Fruit fly (Drosophila melanogaster) whole organism, embryonic: Measurements from ENCODE around the gene CG13654.

Experiments used
- Abd-B ChIP-seq: fragments of 200-800 bp; sonication (Bioruptor generic); optimal IDR thresholded peaks from 2 replicates; lab custom pipeline; 2018; ENCODE audit warnings: missing biosample characterization, mild to moderate bottlenecking, missing genetic modification characterization, moderate library complexity
- Asciz ChIP-seq: fragments of 200-800 bp; sonication (Bioruptor generic); optimal IDR thresholded peaks from 2 replicates; lab custom pipeline; 2017; ENCODE audit warnings: missing biosample characterization, mild to moderate bottlenecking, missing genetic modification characterization, missing genetic modification reagents
- C15 ChIP-seq: fragments of 200-800 bp; sonication (Bioruptor generic); IDR thresholded peaks from 3 replicates; pipeline ENCODE4 v1.3.6; 2022; ENCODE audit warnings: missing biosample characterization, missing genetic modification characterization
- CG10321 ChIP-seq: fragments of 200-800 bp; sonication (Bioruptor generic); IDR thresholded peaks from 2 replicates; pipeline ENCODE4 v1.3.6; 2022; ENCODE audit warnings: missing biosample characterization, missing genetic modification characterization
- CG10959 ChIP-seq: fragments of 200-800 bp; sonication (Bioruptor generic); IDR thresholded peaks from 2 replicates; pipeline ENCODE4 v1.3.6; 2022; ENCODE audit warnings: missing biosample characterization, missing genetic modification characterization
- CG10979 ChIP-seq: fragments of 200-800 bp; sonication (Bioruptor generic); optimal IDR thresholded peaks from 2 replicates; lab custom pipeline; 2018; ENCODE audit warnings: missing biosample characterization, mild to moderate bottlenecking, missing genetic modification characterization, moderate library complexity
- CG12391 ChIP-seq: fragments of 200-800 bp; sonication (Bioruptor generic); optimal IDR thresholded peaks from 3 replicates; lab custom pipeline; 2018; ENCODE audit warnings: missing biosample characterization, mild to moderate bottlenecking, missing genetic modification characterization, moderate library complexity
- CG16815 ChIP-seq: fragments of 200-800 bp; sonication (Bioruptor generic); optimal IDR thresholded peaks from 3 replicates; lab custom pipeline; 2017; ENCODE audit warnings: missing biosample characterization, mild to moderate bottlenecking, missing genetic modification characterization
- CG17186 ChIP-seq: fragments of 200-800 bp; sonication (Bioruptor generic); optimal IDR thresholded peaks from 3 replicates; lab custom pipeline; 2017; ENCODE audit warnings: missing biosample characterization, missing genetic modification reagents, missing genetic modification characterization
- CG18262 ChIP-seq: fragments of 200-800 bp; optimal IDR thresholded peaks from 3 replicates; lab custom pipeline; 2019; ENCODE audit warnings: missing biosample characterization, mild to moderate bottlenecking, missing genetic modification characterization, moderate library complexity
- CG2678 ChIP-seq: fragments of 200-800 bp; sonication (Bioruptor generic); optimal IDR thresholded peaks from 3 replicates; lab custom pipeline; 2019; ENCODE audit warnings: missing biosample characterization, mild to moderate bottlenecking, missing genetic modification characterization, moderate library complexity
- CG4854 ChIP-seq: fragments of 200-800 bp; sonication (Bioruptor generic); optimal IDR thresholded peaks from 2 replicates; lab custom pipeline; 2016; ENCODE audit warnings: missing biosample characterization, missing genetic modification characterization, inconsistent platforms
- CG5245 ChIP-seq: fragments of 200-800 bp; sonication (Bioruptor generic); optimal IDR thresholded peaks from 3 replicates; lab custom pipeline; 2016; ENCODE audit warnings: missing biosample characterization, missing genetic modification characterization
- CG6689 ChIP-seq: fragments of 200-800 bp; sonication (Bioruptor generic); IDR thresholded peaks from 2 replicates; pipeline ENCODE4 v1.3.6; 2022; ENCODE audit warnings: missing biosample characterization, missing genetic modification characterization
- CG8924 ChIP-seq: fragments of 200-800 bp; optimal IDR thresholded peaks from 3 replicates; lab custom pipeline; 2019; ENCODE audit warnings: missing biosample characterization, mild to moderate bottlenecking, missing genetic modification characterization, moderate library complexity
- MESR4 ChIP-seq: fragments of 200-800 bp; sonication (Bioruptor generic); optimal IDR thresholded peaks from 2 replicates; lab custom pipeline; 2018; ENCODE audit warnings: missing biosample characterization, mild to moderate bottlenecking, missing genetic modification characterization, moderate library complexity
- Scr ChIP-seq: fragments of 200-800 bp; sonication (Bioruptor generic); IDR thresholded peaks from 2 replicates; pipeline ENCODE4 v1.3.6; 2022; ENCODE audit warnings: missing biosample characterization, missing genetic modification characterization; ENCODE audit not compliant: partially characterized antibody
- Six4 ChIP-seq: fragments of 200-800 bp; sonication (Bioruptor generic); optimal IDR thresholded peaks from 2 replicates; lab custom pipeline; 2016; ENCODE audit warnings: missing biosample characterization, missing genetic modification characterization
- Sox100B ChIP-seq: fragments of 200-800 bp; sonication (Bioruptor generic); optimal IDR thresholded peaks from 3 replicates; lab custom pipeline; 2018; ENCODE audit warnings: missing biosample characterization, mild to moderate bottlenecking, missing genetic modification characterization
- Sry-β ChIP-seq: fragments of 200-800 bp; sonication (Bioruptor generic); optimal IDR thresholded peaks from 2 replicates; lab custom pipeline; 2018; ENCODE audit warnings: missing biosample characterization, mild to moderate bottlenecking, missing genetic modification characterization, moderate library complexity
- Ssrp ChIP-seq: fragments of 200-800 bp; sonication (Bioruptor generic); optimal IDR thresholded peaks from 2 replicates; lab custom pipeline; 2018; ENCODE audit warnings: missing biosample characterization, mild to moderate bottlenecking, missing genetic modification characterization, moderate library complexity
- amos ChIP-seq: fragments of 200-800 bp; sonication (Bioruptor generic); IDR thresholded peaks from 2 replicates; pipeline ENCODE4 v1.3.6; 2022; ENCODE audit warnings: missing biosample characterization, missing genetic modification characterization; ENCODE audit not compliant: partially characterized antibody
- bcd ChIP-seq: fragments of 200-800 bp; sonication (Bioruptor generic); optimal IDR thresholded peaks from 2 replicates; lab custom pipeline; 2017; ENCODE audit warnings: missing biosample characterization, mild to moderate bottlenecking, missing genetic modification characterization
- cad ChIP-seq: fragments of >200 bp; optimal IDR thresholded peaks from 2 replicates; lab custom pipeline; 2017; ENCODE audit warnings: missing biosample characterization, missing genetic modification characterization
- chn ChIP-seq: fragments of 200-800 bp; sonication (Bioruptor generic); optimal IDR thresholded peaks from 2 replicates; lab custom pipeline; 2016; ENCODE audit warnings: missing biosample characterization, missing genetic modification characterization
- danr ChIP-seq: fragments of 200-800 bp; sonication (Bioruptor generic); IDR thresholded peaks from 2 replicates; pipeline ENCODE4 v1.3.6; 2022; ENCODE audit warnings: missing biosample characterization, missing genetic modification characterization
- dmrt99B ChIP-seq: fragments of 200-800 bp; sonication (Bioruptor generic); optimal IDR thresholded peaks from 2 replicates; lab custom pipeline; 2018; ENCODE audit warnings: missing biosample characterization, mild to moderate bottlenecking, missing genetic modification characterization, moderate library complexity
- fd102C ChIP-seq: fragments of 200-800 bp; sonication (Bioruptor generic); optimal IDR thresholded peaks from 2 replicates; lab custom pipeline; 2018; ENCODE audit warnings: missing biosample characterization, mild to moderate bottlenecking, missing genetic modification characterization, moderate library complexity
- gce ChIP-seq: fragments of 200-800 bp; sonication (Bioruptor generic); IDR thresholded peaks from 3 replicates; pipeline ENCODE4 v1.3.6; 2022; ENCODE audit warnings: missing biosample characterization, missing genetic modification characterization
- gem ChIP-seq: fragments of 200-800 bp; sonication (Bioruptor generic); optimal IDR thresholded peaks from 2 replicates; lab custom pipeline; 2019; ENCODE audit warnings: missing biosample characterization, mild to moderate bottlenecking, missing genetic modification characterization, moderate library complexity
- hth ChIP-seq: fragments of >200 bp; optimal IDR thresholded peaks from 2 replicates; lab custom pipeline; 2017; ENCODE audit warnings: inconsistent platforms
- insv ChIP-seq, 2 experiments: fragments of 200-800 bp; sonication (Bioruptor generic); optimal IDR thresholded peaks; 3 replicates each; lab custom pipeline; 2016 to 2018; ENCODE audit warnings: missing biosample characterization in 2 of 2, missing genetic modification characterization in 2 of 2
- ken ChIP-seq: fragments of 200-800 bp; sonication (Bioruptor generic); IDR thresholded peaks from 3 replicates; pipeline ENCODE4 v1.3.6; 2022; ENCODE audit warnings: missing biosample characterization, missing genetic modification characterization
- lola ChIP-seq, 3 experiments: fragments of >200 bp in 2 of 3; fragments of 200-800 bp in 1 of 3; sonication (Bioruptor generic) in 1 of 3; optimal IDR thresholded peaks; 2 replicates each; lab custom pipeline; 2017 to 2019; ENCODE audit warnings: missing biosample characterization in 3 of 3, missing genetic modification characterization in 3 of 3, mild to moderate bottlenecking in 1 of 3, moderate library complexity in 1 of 3
- nom ChIP-seq: fragments of 200-800 bp; sonication (Bioruptor generic); optimal IDR thresholded peaks from 2 replicates; lab custom pipeline; 2017; ENCODE audit warnings: missing biosample characterization, missing genetic modification characterization, mild to moderate bottlenecking, moderate library complexity, missing genetic modification reagents
- p53 ChIP-seq: fragments of 200-800 bp; sonication (Bioruptor generic); optimal IDR thresholded peaks from 2 replicates; lab custom pipeline; 2016; ENCODE audit warnings: missing biosample characterization, missing genetic modification characterization
- peb ChIP-seq: fragments of 200-800 bp; sonication (Bioruptor generic); IDR thresholded peaks from 2 replicates; pipeline ENCODE4 v1.3.6; 2022; ENCODE audit warnings: missing biosample characterization, missing genetic modification characterization
- sens ChIP-seq: fragments of 200-800 bp; sonication (Bioruptor generic); peaks from one replicate; lab custom pipeline; 2016; ENCODE audit warnings: missing biosample characterization, missing genetic modification characterization
- sr ChIP-seq: fragments of 200-800 bp; sonication (Bioruptor generic); IDR thresholded peaks from 3 replicates; pipeline ENCODE4 v1.3.6; 2022; ENCODE audit warnings: missing biosample characterization, missing genetic modification characterization
- stwl ChIP-seq: fragments of 200-800 bp; sonication (Bioruptor generic); optimal IDR thresholded peaks from 3 replicates; lab custom pipeline; 2018; ENCODE audit warnings: missing biosample characterization, mild to moderate bottlenecking, missing genetic modification characterization, moderate library complexity
- trem ChIP-seq: fragments of 200-800 bp; optimal IDR thresholded peaks from 3 replicates; lab custom pipeline; 2019; ENCODE audit warnings: missing biosample characterization, mild to moderate bottlenecking, missing genetic modification characterization, moderate library complexity
- vfl ChIP-seq: fragments of 200-800 bp; sonication (Bioruptor generic); optimal IDR thresholded peaks from 2 replicates; lab custom pipeline; 2016; ENCODE audit warnings: missing biosample characterization, missing genetic modification characterization
- vvl ChIP-seq: fragments of 200-800 bp; sonication (Bioruptor generic); IDR thresholded peaks from 2 replicates; pipeline ENCODE4 v1.3.6; 2022; ENCODE audit warnings: missing biosample characterization, missing genetic modification characterization
- zfh1 ChIP-seq: fragments of 200-800 bp; sonication (Bioruptor generic); IDR thresholded peaks from 3 replicates; pipeline ENCODE4 v1.3.6; 2022; ENCODE audit warnings: missing biosample characterization, missing genetic modification characterization

The CG13654 gene

dm6 chr3R:25174244-25174643 lies 25.4 kb upstream of the CG13654 start (continued):
- no peak for TF ChIP-seq chn (GFP tag; lab: Kevin White, UChicago)
- TF ChIP-seq gem = peak; percentile 57
- TF ChIP-seq peb = no peak
- TF ChIP-seq vfl = no peak
- no peak for TF ChIP-seq fd102C (GFP tag; lab: Kevin White, UChicago)
- no peak for TF ChIP-seq hth (lab: Kevin White, UChicago)
- TF ChIP-seq Ssrp = peak; percentile 2
- TF ChIP-seq CG10959 (GFP tag; lab: Robert Waterston, UW) = 0 out of 2 replicates have a peak, but pooled peaks have one; percentile 14
- peak; percentile 71 for TF ChIP-seq CG10979 (tag; lab: Kevin White, UChicago)
- TF ChIP-seq insv (GFP tag; optimal IDR thresholded peaks at IDR 0.05; lab: Kevin White, UChicago) = no peak
- peak; percentile 15 for TF ChIP-seq CG12391 (tag; lab: Kevin White, UChicago)
- no peak for TF ChIP-seq Sry-β (GFP tag; lab: Kevin White, UChicago)
- TF ChIP-seq cad (GFP tag; lab: Kevin White, UChicago) = no peak
- TF ChIP-seq danr (GFP tag; lab: Robert Waterston, UW) = peak; percentile 8; the same call in 1 of the 2 replicates
- TF ChIP-seq CG17186 (GFP tag; lab: Kevin White, UChicago) = no peak
- TF ChIP-seq Sox100B = peak; percentile 12
- TF ChIP-seq CG10321 (GFP tag; lab: Robert Waterston, UW) = no peak
- TF ChIP-seq lola (GFP tag; optimal IDR thresholded peaks at IDR 0.05; lab: Kevin White, UChicago) = peak in 1 of 3 experiments; percentile 55
- no peak for TF ChIP-seq MESR4
- TF ChIP-seq C15 = no peak
- no peak for TF ChIP-seq p53 (GFP tag; lab: Kevin White, UChicago)
- TF ChIP-seq dmrt99B = peak; percentile 39
- TF ChIP-seq CG8924 (tag; lab: Kevin White, UChicago) = peak; percentile 37
- TF ChIP-seq CG4854 (GFP tag; lab: Kevin White, UChicago) = no peak
- TF ChIP-seq CG6689 (GFP tag; lab: Robert Waterston, UW) = peak; percentile 50; the same call in 1 of the 2 replicates
- no peak for TF ChIP-seq gce (GFP tag; lab: Robert Waterston, UW)
- peak; percentile 70 for TF ChIP-seq CG18262 (tag; lab: Kevin White, UChicago)
- TF ChIP-seq zfh1 (GFP tag; lab: Robert Waterston, UW) = peak; percentile 21; the same call in 1 of the 3 replicates
- TF ChIP-seq CG16815 (GFP tag; lab: Kevin White, UChicago) = peak; percentile 20
- TF ChIP-seq vvl (GFP tag; lab: Robert Waterston, UW) = 0 out of 2 replicates have a peak, but pooled peaks have one; percentile 24
- TF ChIP-seq nom (GFP tag; lab: Kevin White, UChicago) = peak; percentile 9
- TF ChIP-seq trem (tag; lab: Kevin White, UChicago) = peak; percentile 33
- TF ChIP-seq sens (GFP tag; lab: Kevin White, UChicago) = peak; percentile 86
- TF ChIP-seq stwl (tag; lab: Kevin White, UChicago) = no peak
- no peak for TF ChIP-seq Scr
- no peak for TF ChIP-seq amos (GFP tag; lab: Robert Waterston, UW)
- no peak for TF ChIP-seq ken (GFP tag; lab: Robert Waterston, UW)
- TF ChIP-seq Asciz (GFP tag; lab: Kevin White, UChicago) = no peak
- TF ChIP-seq Abd-B (GFP tag; lab: Kevin White, UChicago) = peak; percentile 7
- TF ChIP-seq bcd (GFP tag; lab: Kevin White, UChicago) = peak; percentile 20
- TF ChIP-seq Six4 (GFP tag; lab: Kevin White, UChicago) = peak; percentile 53
- no peak for TF ChIP-seq sr (GFP tag; lab: Robert Waterston, UW)
- peak; percentile 46 for TF ChIP-seq CG2678 (tag; lab: Kevin White, UChicago)
- peak; percentile 15 for TF ChIP-seq CG5245 (GFP tag; lab: Kevin White, UChicago)
